Worm (Caenorhabditis elegans) whole organism, L4/young adult: ENCODE results near the gene sru-37.

ENCODE experiments used
- W03F9.2 ChIP-seq: fragments of 150-350 bp; optimal IDR thresholded peaks from 2 replicates; lab custom pipeline; 2014; ENCODE audit warnings: missing biosample characterization, missing genetic modification characterization
- him-1 ChIP-seq: sonication (generic microtip); optimal IDR thresholded peaks from 2 replicates; lab custom pipeline; 2016; ENCODE audit warnings: missing genotype, missing genetic modification reagents, missing genetic modification characterization, missing compliant biosample characterization

- TF ChIP-seq him-1 (no peak), W03F9.2 (tag; lab: Kevin White, UChicago) (no peak)
Measured at ce11 chrV:9775734-9776133, 29.5 kb upstream of the sru-37 start, which contains the start of gene F46B6.12.
